Fruit fly (Drosophila melanogaster) whole organism, embryonic: Measurements from ENCODE around the gene CG14205.

Source experiments
- Abd-B ChIP-seq: fragments of 200-800 bp; sonication (Bioruptor generic); optimal IDR thresholded peaks from 2 replicates; lab custom pipeline; 2018; ENCODE audit warnings: missing biosample characterization, mild to moderate bottlenecking, missing genetic modification characterization, moderate library complexity
- Atf-2 ChIP-seq: fragments of 200-800 bp; sonication (Bioruptor generic); optimal IDR thresholded peaks from 2 replicates; lab custom pipeline; 2016; ENCODE audit warnings: missing biosample characterization, missing genetic modification characterization
- Atf6 ChIP-seq: fragments of 200-800 bp; sonication (Bioruptor generic); IDR thresholded peaks from 2 replicates; pipeline ENCODE4 v1.3.6; 2022; ENCODE audit warnings: missing biosample characterization, missing genetic modification characterization
- Bdp1 ChIP-seq: fragments of 200-800 bp; sonication (Bioruptor generic); optimal IDR thresholded peaks from 3 replicates; lab custom pipeline; 2016; ENCODE audit warnings: missing biosample characterization, missing genetic modification characterization
- CG10654 ChIP-seq: fragments of 200-800 bp; sonication (Bioruptor generic); optimal IDR thresholded peaks from 2 replicates; lab custom pipeline; 2016; ENCODE audit warnings: missing biosample characterization, missing genetic modification characterization
- CG10979 ChIP-seq: fragments of 200-800 bp; sonication (Bioruptor generic); optimal IDR thresholded peaks from 2 replicates; lab custom pipeline; 2018; ENCODE audit warnings: missing biosample characterization, mild to moderate bottlenecking, missing genetic modification characterization, moderate library complexity
- CG11093 ChIP-seq: fragments of 200-800 bp; sonication (Bioruptor generic); IDR thresholded peaks from 3 replicates; pipeline ENCODE4 v1.3.6; 2022; ENCODE audit warnings: missing biosample characterization, missing genetic modification characterization
- CG11398 ChIP-seq: fragments of 200-800 bp; sonication (Bioruptor generic); optimal IDR thresholded peaks from 2 replicates; lab custom pipeline; 2016; ENCODE audit warnings: missing biosample characterization, missing genetic modification characterization
- CG13287 ChIP-seq: fragments of 200-800 bp; sonication (Bioruptor generic); IDR thresholded peaks from 2 replicates; pipeline ENCODE4 v1.3.6; 2022; ENCODE audit warnings: missing biosample characterization, missing genetic modification characterization; ENCODE audit not compliant: partially characterized antibody
- CG13624 ChIP-seq: fragments of 200-800 bp; sonication (Bioruptor generic); optimal IDR thresholded peaks from 2 replicates; lab custom pipeline; 2016; ENCODE audit warnings: missing biosample characterization, missing genetic modification characterization
- CG14050 ChIP-seq: fragments of 200-800 bp; sonication (Bioruptor generic); IDR thresholded peaks from 3 replicates; pipeline ENCODE4 v1.3.6; 2022; ENCODE audit warnings: missing biosample characterization, missing genetic modification characterization
- CG14860 ChIP-seq: fragments of 200-800 bp; sonication (Bioruptor generic); IDR thresholded peaks from 3 replicates; pipeline ENCODE4 v1.3.6; 2022; ENCODE audit warnings: missing biosample characterization, missing genetic modification characterization; ENCODE audit not compliant: partially characterized antibody
- CG1529 ChIP-seq: fragments of 200-800 bp; sonication (Bioruptor generic); optimal IDR thresholded peaks from 3 replicates; lab custom pipeline; 2018; ENCODE audit warnings: missing biosample characterization, missing genetic modification characterization
- CG16779 ChIP-seq: fragments of 200-800 bp; sonication (Bioruptor generic); IDR thresholded peaks from 2 replicates; pipeline ENCODE4 v1.3.6; 2022; ENCODE audit warnings: missing biosample characterization, missing genetic modification characterization
- CG2129 ChIP-seq: fragments of 200-800 bp; sonication (Bioruptor generic); IDR thresholded peaks from 2 replicates; pipeline ENCODE4 v1.3.6; 2022; ENCODE audit warnings: missing biosample characterization, missing genetic modification characterization; ENCODE audit not compliant: partially characterized antibody
- CG2889 ChIP-seq: fragments of 200-800 bp; sonication (Bioruptor generic); IDR thresholded peaks from 3 replicates; pipeline ENCODE4 v1.3.6; 2022; ENCODE audit warnings: missing biosample characterization, missing genetic modification characterization
- CG30403 ChIP-seq: fragments of 200-800 bp; sonication (Bioruptor generic); optimal IDR thresholded peaks from 3 replicates; lab custom pipeline; 2016; ENCODE audit warnings: missing biosample characterization, missing genetic modification characterization
- CG34422 ChIP-seq: fragments of 200-800 bp; sonication (Bioruptor generic); IDR thresholded peaks from 3 replicates; pipeline ENCODE4 v1.3.6; 2022; ENCODE audit warnings: missing biosample characterization, missing genetic modification characterization
- CG43689 ChIP-seq: fragments of 200-800 bp; sonication (Bioruptor generic); IDR thresholded peaks from 2 replicates; pipeline ENCODE4 v1.3.6; 2022; ENCODE audit warnings: missing biosample characterization, missing genetic modification characterization
- CG4854 ChIP-seq: fragments of 200-800 bp; sonication (Bioruptor generic); optimal IDR thresholded peaks from 2 replicates; lab custom pipeline; 2016; ENCODE audit warnings: missing biosample characterization, missing genetic modification characterization, inconsistent platforms
- CG6689 ChIP-seq: fragments of 200-800 bp; sonication (Bioruptor generic); IDR thresholded peaks from 2 replicates; pipeline ENCODE4 v1.3.6; 2022; ENCODE audit warnings: missing biosample characterization, missing genetic modification characterization
- CG9876 ChIP-seq: fragments of 200-800 bp; sonication (Bioruptor generic); optimal IDR thresholded peaks from 2 replicates; lab custom pipeline; 2016; ENCODE audit warnings: missing biosample characterization, missing genetic modification characterization
- CoRest ChIP-seq: fragments of 200-800 bp; sonication (Bioruptor generic); optimal IDR thresholded peaks from 3 replicates; lab custom pipeline; 2018; ENCODE audit warnings: missing biosample characterization, mild to moderate bottlenecking, missing genetic modification characterization, moderate library complexity
- Dfd ChIP-seq, 2 experiments: fragments of >200 bp; optimal IDR thresholded peaks; 2 replicates each; lab custom pipeline; 2017; ENCODE audit warnings: missing biosample characterization in 2 of 2, missing genetic modification characterization in 2 of 2
- Dip2 ChIP-seq: fragments of 200-800 bp; sonication (Bioruptor generic); IDR thresholded peaks from 2 replicates; pipeline ENCODE4 v1.3.6; 2022; ENCODE audit warnings: missing biosample characterization, missing genetic modification characterization
- Doc2 ChIP-seq: fragments of 200-800 bp; sonication (Bioruptor generic); IDR thresholded peaks from 2 replicates; pipeline ENCODE4 v1.3.6; 2022; ENCODE audit warnings: missing biosample characterization, missing genetic modification characterization
- E2f2 ChIP-seq: fragments of 200-800 bp; sonication (Bioruptor generic); IDR thresholded peaks from 2 replicates; pipeline ENCODE4 v1.3.6; 2022; ENCODE audit warnings: missing biosample characterization, missing genetic modification characterization
- Fer1 ChIP-seq: fragments of 200-800 bp; sonication (Bioruptor generic); optimal IDR thresholded peaks from 2 replicates; lab custom pipeline; 2017; ENCODE audit warnings: missing biosample characterization, mild to moderate bottlenecking, missing genetic modification characterization
- GATAe ChIP-seq: fragments of 200-800 bp; sonication (Bioruptor generic); conservative IDR thresholded peaks from 2 replicates; pipeline ENCODE4 v1.3.6; 2022; ENCODE audit warnings: missing biosample characterization, missing genetic modification characterization
- Nf-YC ChIP-seq: fragments of 200-800 bp; optimal IDR thresholded peaks from 3 replicates; lab custom pipeline; 2019; ENCODE audit warnings: missing biosample characterization, mild to moderate bottlenecking, missing genetic modification characterization, moderate library complexity
- Rx ChIP-seq: fragments of 200-800 bp; sonication (Bioruptor generic); IDR thresholded peaks from 2 replicates; pipeline ENCODE4 v1.3.6; 2022; ENCODE audit warnings: missing biosample characterization, missing genetic modification characterization
- Side ChIP-seq: fragments of 200-800 bp; sonication (Bioruptor generic); optimal IDR thresholded peaks from 2 replicates; lab custom pipeline; 2016; ENCODE audit warnings: missing biosample characterization, missing genetic modification characterization
- Sin3A ChIP-seq: fragments of >200 bp; optimal IDR thresholded peaks from 2 replicates; lab custom pipeline; 2018
- bsh ChIP-seq, 2 experiments: fragments of 200-800 bp; sonication (Bioruptor generic); optimal IDR thresholded peaks; 2 replicates each; lab custom pipeline; 2017 to 2018; ENCODE audit warnings: mild to moderate bottlenecking in 2 of 2, missing biosample characterization in 2 of 2, missing genetic modification characterization in 2 of 2, moderate library complexity in 1 of 2
- cas ChIP-seq: fragments of 200-800 bp; sonication (Bioruptor generic); IDR thresholded peaks from 2 replicates; pipeline ENCODE4 v1.3.6; 2022; ENCODE audit warnings: missing biosample characterization, missing genetic modification characterization
- chif ChIP-seq, 2 experiments: fragments of 200-800 bp; sonication (Bioruptor generic); optimal IDR thresholded peaks; 3 replicates each; lab custom pipeline; 2016; ENCODE audit warnings: missing biosample characterization in 2 of 2, missing genetic modification characterization in 2 of 2
- danr ChIP-seq: fragments of 200-800 bp; sonication (Bioruptor generic); IDR thresholded peaks from 2 replicates; pipeline ENCODE4 v1.3.6; 2022; ENCODE audit warnings: missing biosample characterization, missing genetic modification characterization
- dmrt11E ChIP-seq: fragments of 200-800 bp; sonication (Bioruptor generic); optimal IDR thresholded peaks from 3 replicates; lab custom pipeline; 2018; ENCODE audit warnings: missing biosample characterization, mild to moderate bottlenecking, missing genetic modification characterization, moderate library complexity
- dysf ChIP-seq: fragments of 200-800 bp; sonication (Bioruptor generic); IDR thresholded peaks from 3 replicates; pipeline ENCODE4 v1.3.6; 2022; ENCODE audit warnings: missing biosample characterization, missing genetic modification characterization
- ems ChIP-seq: fragments of 200-800 bp; sonication (Bioruptor generic); optimal IDR thresholded peaks from 3 replicates; lab custom pipeline; 2016; ENCODE audit warnings: missing biosample characterization, missing genetic modification characterization
- ewg ChIP-seq: fragments of 200-800 bp; sonication (Bioruptor generic); optimal IDR thresholded peaks from 3 replicates; lab custom pipeline; 2017; ENCODE audit warnings: mild to moderate bottlenecking, missing biosample characterization, missing genetic modification reagents, missing genetic modification characterization
- fd64A ChIP-seq: fragments of 200-800 bp; sonication (Bioruptor generic); optimal IDR thresholded peaks from 3 replicates; lab custom pipeline; 2018; ENCODE audit warnings: missing biosample characterization, mild to moderate bottlenecking, missing genetic modification characterization
- gfzf ChIP-seq: fragments of 200-800 bp; sonication (Bioruptor generic); optimal IDR thresholded peaks from 2 replicates; lab custom pipeline; 2016; ENCODE audit warnings: missing biosample characterization, mild to moderate bottlenecking, missing genetic modification characterization, moderate library complexity
- jing ChIP-seq: fragments of 200-800 bp; sonication (Bioruptor generic); optimal IDR thresholded peaks from 2 replicates; lab custom pipeline; 2018; ENCODE audit warnings: missing biosample characterization, mild to moderate bottlenecking, missing genetic modification characterization
- lmd ChIP-seq: fragments of 200-800 bp; sonication (Bioruptor generic); IDR thresholded peaks from 2 replicates; pipeline ENCODE4 v1.3.6; 2022; ENCODE audit warnings: missing biosample characterization, missing genetic modification characterization
- mirr ChIP-seq: fragments of 200-800 bp; sonication (Bioruptor generic); optimal IDR thresholded peaks from 3 replicates; lab custom pipeline; 2018; ENCODE audit warnings: missing biosample characterization, mild to moderate bottlenecking, missing genetic modification characterization
- oc ChIP-seq: fragments of 200-800 bp; sonication (Bioruptor generic); optimal IDR thresholded peaks from 2 replicates; lab custom pipeline; 2018; ENCODE audit warnings: missing biosample characterization, mild to moderate bottlenecking, missing genetic modification characterization, moderate library complexity
- run ChIP-seq: fragments of 200-800 bp; sonication (Bioruptor generic); optimal IDR thresholded peaks from 3 replicates; lab custom pipeline; 2018; ENCODE audit warnings: missing biosample characterization, mild to moderate bottlenecking, missing genetic modification characterization
- sd ChIP-seq: fragments of 200-800 bp; sonication (Bioruptor generic); optimal IDR thresholded peaks from 3 replicates; lab custom pipeline; 2018; ENCODE audit warnings: missing biosample characterization, mild to moderate bottlenecking, missing genetic modification characterization, moderate library complexity
- tup ChIP-seq: fragments of 200-800 bp; sonication (Bioruptor generic); optimal IDR thresholded peaks from 2 replicates; lab custom pipeline; 2016; ENCODE audit warnings: missing biosample characterization, mild to moderate bottlenecking, missing genetic modification characterization, moderate library complexity
- yki ChIP-seq: fragments of >200 bp; optimal IDR thresholded peaks from 3 replicates; lab custom pipeline; 2018

CG14205 gene

DNA sequence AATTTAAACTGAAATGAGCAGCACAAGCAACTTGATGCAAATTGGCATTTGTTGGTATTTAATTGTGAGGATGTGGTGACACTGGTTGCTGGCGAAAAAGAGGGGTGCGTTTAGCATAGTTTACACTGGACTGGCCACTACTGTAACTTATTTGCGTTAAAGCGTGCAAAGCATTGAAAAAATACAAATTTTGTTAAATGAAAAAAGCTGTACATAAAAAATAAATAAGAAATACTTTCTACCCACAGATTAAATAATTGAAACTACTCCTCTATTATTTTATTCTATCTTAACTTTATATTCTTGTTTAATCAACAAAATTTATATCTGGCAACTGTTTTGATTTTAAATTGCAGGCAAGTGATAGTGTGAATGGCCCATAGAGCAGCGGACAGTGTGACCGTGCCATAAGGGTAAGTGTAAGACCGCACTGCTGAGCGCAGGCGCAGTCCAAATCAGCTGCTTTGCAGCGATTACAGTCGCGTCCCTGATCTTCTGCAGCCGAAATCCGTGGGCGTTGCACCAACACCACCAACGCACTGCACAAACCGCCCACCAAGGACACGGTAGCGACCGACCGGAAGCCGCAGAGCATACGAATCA, 26.6 kb upstream of the CG14205 start, which contains the start of the genes Grip84 and car (continued):
- no peak for TF ChIP-seq Atf-2
- peak; percentile 26 for TF ChIP-seq CG10654 (GFP tag; lab: Kevin White, UChicago)
- TF ChIP-seq dysf = peak; percentile 80
- TF ChIP-seq CG13624 (GFP tag; lab: Kevin White, UChicago) = peak; percentile 28
- TF ChIP-seq CG10979 = peak; percentile 60
- no peak for TF ChIP-seq Rx
- 0 out of 3 replicates have a peak, but pooled peaks have one; percentile 36 for TF ChIP-seq CG14050
- TF ChIP-seq CG14860 (GFP tag; lab: Robert Waterston, UW) = no peak
- no peak; the same call in 1 of the 2 replicates for TF ChIP-seq E2f2 (GFP tag; lab: Robert Waterston, UW)
- no peak for TF ChIP-seq yki (lab: Kevin White, UChicago)
- TF ChIP-seq CG2129 (GFP tag; lab: Robert Waterston, UW) = no peak
- TF ChIP-seq oc (tag; lab: Kevin White, UChicago) = no peak
- TF ChIP-seq bsh (GFP tag; optimal IDR thresholded peaks at IDR 0.05; lab: Kevin White, UChicago) = peak in 1 of 2 experiments; percentile 60
- TF ChIP-seq Sin3A = peak; percentile 90
- peak; percentile 60 for TF ChIP-seq gfzf
- TF ChIP-seq Abd-B (GFP tag; lab: Kevin White, UChicago) = peak; percentile 82
- TF ChIP-seq Dfd (GFP tag; optimal IDR thresholded peaks at IDR 0.05; lab: Kevin White, UChicago) = peak in 1 of 2 experiments; percentile 24
- TF ChIP-seq Bdp1 (GFP tag; lab: Kevin White, UChicago) = no peak
- peak; percentile 59 for TF ChIP-seq Nf-YC (tag; lab: Kevin White, UChicago)
- TF ChIP-seq CG1529 (GFP tag; lab: Kevin White, UChicago) = no peak
- TF ChIP-seq Dip2 (GFP tag; lab: Robert Waterston, UW) = no peak
- no peak for TF ChIP-seq CG4854 (GFP tag; lab: Kevin White, UChicago)
- peak; percentile 79; the same call in 1 of the 2 replicates for TF ChIP-seq CG6689 (GFP tag; lab: Robert Waterston, UW)
- peak; percentile 32; the same call in 1 of the 2 replicates for TF ChIP-seq Atf6 (GFP tag; lab: Robert Waterston, UW)
- peak; percentile 73 for TF ChIP-seq lmd (GFP tag; lab: Robert Waterston, UW)
- no peak for TF ChIP-seq Doc2
- TF ChIP-seq ems (GFP tag; lab: Kevin White, UChicago) = no peak
- TF ChIP-seq CoRest (tag; lab: Kevin White, UChicago) = peak; percentile 88
- peak; percentile 83 for TF ChIP-seq CG30403 (GFP tag; lab: Kevin White, UChicago)
- peak; percentile 99 for TF ChIP-seq ewg (GFP tag; lab: Kevin White, UChicago)
- TF ChIP-seq chif (GFP tag; optimal IDR thresholded peaks at IDR 0.05; lab: Kevin White, UChicago) = peak; percentile 38 to 48
- TF ChIP-seq danr (GFP tag; lab: Robert Waterston, UW) = no peak
- no peak for TF ChIP-seq GATAe
- TF ChIP-seq sd (tag; lab: Kevin White, UChicago) = no peak
- TF ChIP-seq Fer1 = no peak
- no peak for TF ChIP-seq mirr (GFP tag; lab: Kevin White, UChicago)
- no peak for TF ChIP-seq cas
- TF ChIP-seq dmrt11E (tag; lab: Kevin White, UChicago) = peak; percentile 72
- no peak for TF ChIP-seq CG16779 (GFP tag; lab: Robert Waterston, UW)
- TF ChIP-seq run = peak; percentile 15
- peak; percentile 43; the same call in 1 of the 3 replicates for TF ChIP-seq CG34422 (GFP tag; lab: Robert Waterston, UW)
- no peak for TF ChIP-seq jing (GFP tag; lab: Kevin White, UChicago)
- TF ChIP-seq CG13287 (GFP tag; lab: Robert Waterston, UW) = no peak
- TF ChIP-seq CG11398 = no peak
- peak; percentile 38; the same call in 1 of the 2 replicates for TF ChIP-seq CG43689
- peak; percentile 63; the same call in 2 of the 3 replicates for TF ChIP-seq CG11093 (GFP tag; lab: Robert Waterston, UW)
- peak; percentile 20 for TF ChIP-seq Side (GFP tag; lab: Kevin White, UChicago)
- TF ChIP-seq CG2889 = 0 out of 3 replicates have a peak, but pooled peaks have one; percentile 36
- no peak for TF ChIP-seq CG9876
- TF ChIP-seq tup (GFP tag; lab: Kevin White, UChicago) = no peak
- no peak for TF ChIP-seq fd64A (GFP tag; lab: Kevin White, UChicago)
